Worm (Caenorhabditis elegans): Measurements from ENCODE around the gene cutl-16.

cutl-16 gene

ce11 chrII:6484876-6485526, 43.8 kb downstream of the cutl-16 start, which contains the start of the genes lido-16 and plpp-1.2:
TSS of gene lido-16 (minus strand) at chrII:6484976.
TSS of gene plpp-1.2 (plus strand) at chrII:6485476.
- no peak for TF ChIP-seq ceh-44 (GFP tag; IDR thresholded peaks at IDR 0.05)
- TF ChIP-seq unc-62 (GFP tag; optimal IDR thresholded peaks at IDR 0.05 in 1 of 2) = peak in 1 of 2 experiments; percentile 71
- no peak for TF ChIP-seq unc-62 (tag; optimal IDR thresholded peaks at IDR 0.05)

ce11 chrII:6486344-6486743, 45.1 kb downstream of the cutl-16 start:
- TF ChIP-seq ceh-44 (GFP tag; IDR thresholded peaks at IDR 0.05) (no peak), nhr-102 (tag; optimal IDR thresholded peaks at IDR 0.05) (no peak), daf-16 (GFP tag; optimal IDR thresholded peaks at IDR 0.05) (no peak), daf-16 (tag; optimal IDR thresholded peaks at IDR 0.05) (peak; percentile 56), zfp-3 (GFP tag; conservative IDR thresholded peaks at IDR 0.05) (no peak), nhr-28 (tag; optimal IDR thresholded peaks at IDR 0.05) (peak; percentile 99), madf-9 (GFP tag; conservative IDR thresholded peaks at IDR 0.05) (no peak), nhr-76 (tag; optimal IDR thresholded peaks at IDR 0.05) (no peak), pqm-1 (tag; optimal IDR thresholded peaks at IDR 0.05) (peak; percentile 83), dve-1 (tag; optimal IDR thresholded peaks at IDR 0.05; ENCODE audit: insufficient read depth) (peak; percentile 25), php-3 (GFP tag; IDR thresholded peaks at IDR 0.05) (0 out of 2 replicates have a peak, but pooled peaks have one; percentile 8), hlh-11 (tag; optimal IDR thresholded peaks at IDR 0.05) (peak; percentile 61), nhr-77 (tag; optimal IDR thresholded peaks at IDR 0.05) (peak; percentile 37), vab-7 (GFP tag; IDR thresholded peaks at IDR 0.05) (no peak), dmd-6 (GFP tag; IDR thresholded peaks at IDR 0.05) (peak; percentile 58)

DNA sequence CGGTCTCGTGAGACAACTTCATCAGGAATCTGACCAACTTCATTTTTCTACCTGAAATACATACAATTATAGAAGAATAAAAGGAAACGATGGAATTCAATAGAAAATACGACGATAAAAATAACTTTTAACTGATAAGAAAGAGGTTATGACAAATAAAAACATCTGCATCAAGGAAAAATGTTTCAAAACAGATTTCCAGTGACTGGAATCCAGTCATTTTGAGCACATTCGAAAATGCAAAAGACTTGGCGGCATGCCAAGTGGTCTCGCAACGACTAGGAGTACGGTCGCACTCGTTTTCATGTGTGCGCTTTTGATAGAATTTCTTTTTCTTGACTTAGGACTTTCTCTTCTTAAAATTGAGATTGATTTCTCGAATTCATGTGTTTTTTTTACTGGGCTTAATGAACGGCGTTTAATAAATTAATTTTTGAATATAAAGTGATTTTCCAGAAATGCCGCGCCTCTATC, 48.5 kb downstream of the cutl-16 start, which contains the start of the genes snr-3 and rsp-5:
Gene snr-3 (minus strand): TSS at position 51 of the 474 bp plus-strand sequence.
Gene rsp-5 (plus strand): TSS at position 455 of the 474 bp plus-strand sequence.
- TF ChIP-seq dpl-1 (GFP tag; optimal IDR thresholded peaks at IDR 0.05) (peak; percentile 81), hlh-30 (tag; optimal IDR thresholded peaks at IDR 0.05; ENCODE audit: insufficient read depth) (peak; percentile 76), fos-1 (tag; optimal IDR thresholded peaks at IDR 0.05) (no peak), daf-8 (GFP tag; IDR thresholded peaks at IDR 0.05) (no peak), attf-4 (tag; optimal IDR thresholded peaks at IDR 0.05) (no peak), ces-1 (GFP tag; optimal IDR thresholded peaks at IDR 0.05) (no peak), snpc-1.2 (GFP tag; IDR thresholded peaks at IDR 0.05) (no peak; the same call in 1 of the 2 replicates), sdz-12 (GFP tag; optimal IDR thresholded peaks at IDR 0.05) (no peak), pqm-1 (tag; optimal IDR thresholded peaks at IDR 0.05) (no peak), ZK546.5 (tag; optimal IDR thresholded peaks at IDR 0.05) (no peak), spr-3 (GFP tag; optimal IDR thresholded peaks at IDR 0.05) (no peak), lin-1 (GFP tag; IDR thresholded peaks at IDR 0.05) (no peak), nhr-25 (tag; optimal IDR thresholded peaks at IDR 0.05; ENCODE audit: borderline replicate concordance, insufficient read depth) (peak; percentile 61), F49E8.2 (tag; optimal IDR thresholded peaks at IDR 0.05; ENCODE audit: borderline replicate concordance) (no peak), php-3 (GFP tag; IDR thresholded peaks at IDR 0.05) (no peak), ztf-7 (tag; optimal IDR thresholded peaks at IDR 0.05) (peak; percentile 22), pha-4 (GFP tag; IDR thresholded peaks at IDR 0.05) (no peak), pha-4 (tag; optimal IDR thresholded peaks at IDR 0.05) (peak; percentile 91), ceh-20 (GFP tag; IDR thresholded peaks at IDR 0.05) (no peak), nhr-76 (tag; optimal IDR thresholded peaks at IDR 0.05) (no peak), fkh-10 (GFP tag; optimal IDR thresholded peaks at IDR 0.05) (peak; percentile 7), D1046.2 (GFP tag; IDR thresholded peaks at IDR 0.05) (peak; percentile 98), unc-130 (GFP tag; optimal IDR thresholded peaks at IDR 0.05) (peak; percentile 23), nhr-28 (tag; optimal IDR thresholded peaks at IDR 0.05) (peak; percentile 58), lin-13 (GFP tag; optimal IDR thresholded peaks at IDR 0.05) (peak; percentile 53), rbr-2 (tag; optimal IDR thresholded peaks at IDR 0.05) (peak; percentile 36), ama-1 (optimal IDR thresholded peaks at IDR 0.05) (peak; percentile 4), egl-43 (GFP tag; IDR thresholded peaks at IDR 0.05) (no peak), aly-2 (tag; optimal IDR thresholded peaks at IDR 0.05) (no peak), nhr-6 (tag; optimal IDR thresholded peaks at IDR 0.05) (peak; percentile 83), F44E2.7 (GFP tag; IDR thresholded peaks at IDR 0.05) (no peak), lin-38 (GFP tag; IDR thresholded peaks at IDR 0.05) (peak; percentile 72), dmd-9 (GFP tag; IDR thresholded peaks at IDR 0.05) (no peak), lsy-2 (tag; optimal IDR thresholded peaks at IDR 0.05) (peak; percentile 92 to 99)

Measured in whole organism, L4 larva.